Fruit fly (Drosophila melanogaster) Kc167 (cell line): ENCODE results near the gene CG31924.

Experiments
- Myc ChIP-seq: fragments of >200 bp; optimal IDR thresholded peaks from 2 replicates; lab custom pipeline; 2017; ENCODE audit warnings: missing external identifiers
- Sin3A ChIP-seq: fragments of >200 bp; optimal IDR thresholded peaks from 2 replicates; lab custom pipeline; 2018; ENCODE audit warnings: missing external identifiers
- h ChIP-seq: fragments of >200 bp; optimal IDR thresholded peaks from 3 replicates; lab custom pipeline; 2018; ENCODE audit warnings: missing external identifiers
- insv ChIP-seq: fragments of >200 bp; optimal IDR thresholded peaks from 3 replicates; lab custom pipeline; 2018; ENCODE audit warnings: missing external identifiers
- psq ChIP-seq: fragments of >200 bp; optimal IDR thresholded peaks from 2 replicates; lab custom pipeline; 2017; ENCODE audit warnings: missing external identifiers
- ttk ChIP-seq: sonication (Bioruptor generic); optimal IDR thresholded peaks from 2 replicates; lab custom pipeline; 2017; ENCODE audit warnings: missing external identifiers

The CG31924 gene

DNA sequence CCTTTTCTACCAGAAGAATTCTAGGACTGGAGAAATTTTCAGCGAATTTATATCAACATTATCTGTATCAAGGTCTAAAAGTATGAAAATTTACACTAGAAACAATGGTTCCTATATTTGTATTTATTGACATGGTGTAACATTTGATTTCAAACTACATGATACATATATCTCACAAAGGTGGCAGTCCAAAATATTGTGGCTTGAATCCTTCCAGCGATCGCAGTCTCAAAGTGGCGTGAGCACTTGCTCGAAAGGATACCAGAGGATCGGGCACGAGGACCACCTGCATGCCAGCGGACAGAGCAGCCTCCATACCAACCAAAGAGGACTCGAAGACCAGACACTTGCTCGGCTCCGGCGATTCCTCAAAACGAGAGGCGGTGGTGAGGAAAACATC, 710 bp downstream of the CG31924 start, which contains the start of gene CG5561:
Gene CG5561, minus strand, starts transcription at position 101 of the 400 bp plus-strand sequence.
- TF ChIP-seq insv (lab: Kevin White, UChicago) (no peak), h (lab: Kevin White, UChicago) (no peak), psq (lab: Kevin White, UChicago) (no peak), Sin3A (no peak), Myc (lab: Kevin White, UChicago) (no peak), ttk (lab: Kevin White, UChicago) (no peak)

dm6 chr2L:1352768-1353167, 2.0 kb downstream of the CG31924 start, which contains the start of gene CG5556:
CG5556 (minus strand) TSS chr2L:1352868.
- TF ChIP-seq Myc (lab: Kevin White, UChicago) (no peak), insv (lab: Kevin White, UChicago) (no peak)

dm6 chr2L:1346034-1346433, 8.7 kb downstream of the CG31924 start:
- TF ChIP-seq h (lab: Kevin White, UChicago) (no peak), insv (lab: Kevin White, UChicago) (no peak), Sin3A (no peak), ttk (lab: Kevin White, UChicago) (no peak), Myc (lab: Kevin White, UChicago) (no peak), psq (lab: Kevin White, UChicago) (no peak)

DNA sequence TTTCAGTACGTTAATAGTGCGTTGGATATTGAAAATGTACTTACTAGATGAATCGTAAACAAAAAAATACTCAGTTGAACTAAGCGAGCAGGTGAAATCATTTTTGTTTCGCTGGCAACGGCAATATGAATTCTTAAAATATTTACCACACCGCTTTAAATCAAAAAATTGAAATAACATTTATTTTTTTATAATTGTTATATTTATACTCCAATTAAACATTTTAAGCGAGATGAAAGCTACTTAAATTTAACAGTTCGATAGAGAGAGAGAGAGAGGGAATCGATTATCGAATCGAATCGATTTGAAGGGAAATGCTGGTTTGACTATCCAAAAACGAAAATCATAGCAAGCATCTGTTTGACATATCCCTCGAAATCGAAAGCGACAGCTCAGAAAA, 10.6 kb downstream of the CG31924 start, which contains the start of the genes CG33922 and Cdlc2:
Gene CG33922, minus strand, starts transcription at position 101 of the 400 bp plus-strand sequence.
Gene Cdlc2, plus strand, starts transcription at position 330 of the 400 bp plus-strand sequence.
- TF ChIP-seq h (lab: Kevin White, UChicago), result no peak
- TF ChIP-seq insv (lab: Kevin White, UChicago), result no peak
- TF ChIP-seq ttk (lab: Kevin White, UChicago), result no peak
- no peak for TF ChIP-seq Myc (lab: Kevin White, UChicago)
- no peak for TF ChIP-seq Sin3A
- no peak for TF ChIP-seq psq (lab: Kevin White, UChicago)

DNA sequence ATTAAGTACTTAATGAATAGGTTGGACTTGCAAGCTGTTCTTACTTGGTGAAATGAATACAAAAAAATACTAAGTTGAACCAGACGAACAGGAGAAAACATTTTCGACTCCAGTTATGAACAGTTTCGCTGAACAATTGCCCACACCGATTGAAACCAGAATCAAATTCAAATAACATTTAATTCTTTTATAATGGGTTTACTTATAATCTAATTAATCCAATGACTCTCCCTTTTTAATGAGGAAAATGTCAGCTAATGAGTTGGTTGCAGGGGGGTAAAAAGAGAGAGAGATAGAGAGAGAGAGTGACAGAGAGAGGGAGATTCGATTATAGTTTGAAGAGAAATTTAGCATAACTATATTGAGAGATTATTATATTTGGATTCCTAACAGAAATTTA, 12.7 kb downstream of the CG31924 start, which contains the start of gene CG33923:
Gene CG33923, minus strand, starts transcription at position 101 of the 400 bp plus-strand sequence.
- TF ChIP-seq insv (lab: Kevin White, UChicago) (no peak), psq (lab: Kevin White, UChicago) (no peak), ttk (lab: Kevin White, UChicago) (no peak)

- TF ChIP-seq ttk (lab: Kevin White, UChicago) (no peak), h (lab: Kevin White, UChicago) (no peak), psq (lab: Kevin White, UChicago) (no peak), Sin3A (no peak), Myc (lab: Kevin White, UChicago) (no peak), insv (lab: Kevin White, UChicago) (no peak)
These were observed 20.9 kb downstream of the CG31924 start, which contains the start of gene CG5440 for dm6 chr2L:1333828-1334227. CG5440 (plus strand) TSS chr2L:1334128.

DNA sequence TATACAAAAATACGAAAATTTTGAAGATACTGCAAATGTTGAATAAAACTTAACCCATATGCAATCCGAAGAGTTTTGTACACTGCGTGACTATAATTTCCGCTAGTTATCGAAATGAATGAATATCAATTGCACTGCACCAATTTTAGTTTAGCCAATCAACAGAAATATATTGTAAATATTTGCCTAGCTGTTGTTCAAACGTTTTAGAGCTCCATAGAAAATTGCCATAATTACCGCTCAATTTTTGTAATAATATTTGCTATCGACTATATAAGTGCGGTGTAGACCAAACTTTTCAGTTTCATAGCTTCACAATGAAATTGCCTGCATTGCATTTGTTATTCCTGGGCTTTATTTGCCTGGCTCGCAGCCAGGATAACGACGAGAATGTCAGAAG, 25.9 kb downstream of the CG31924 start, which contains the start of gene a5:
Gene a5, plus strand, starts transcription at position 301 of the 400 bp plus-strand sequence.
- TF ChIP-seq ttk (lab: Kevin White, UChicago) (no peak), Sin3A (no peak), h (lab: Kevin White, UChicago) (no peak), psq (lab: Kevin White, UChicago) (no peak), Myc (lab: Kevin White, UChicago) (no peak), insv (lab: Kevin White, UChicago) (no peak)

dm6 chr2L:1316422-1316821, 38.3 kb downstream of the CG31924 start:
- TF ChIP-seq Sin3A, result no peak
- no peak for TF ChIP-seq ttk (lab: Kevin White, UChicago)
- no peak for TF ChIP-seq psq (lab: Kevin White, UChicago)
- TF ChIP-seq Myc (lab: Kevin White, UChicago), result no peak
- no peak for TF ChIP-seq h (lab: Kevin White, UChicago)
- no peak for TF ChIP-seq insv (lab: Kevin White, UChicago)

DNA sequence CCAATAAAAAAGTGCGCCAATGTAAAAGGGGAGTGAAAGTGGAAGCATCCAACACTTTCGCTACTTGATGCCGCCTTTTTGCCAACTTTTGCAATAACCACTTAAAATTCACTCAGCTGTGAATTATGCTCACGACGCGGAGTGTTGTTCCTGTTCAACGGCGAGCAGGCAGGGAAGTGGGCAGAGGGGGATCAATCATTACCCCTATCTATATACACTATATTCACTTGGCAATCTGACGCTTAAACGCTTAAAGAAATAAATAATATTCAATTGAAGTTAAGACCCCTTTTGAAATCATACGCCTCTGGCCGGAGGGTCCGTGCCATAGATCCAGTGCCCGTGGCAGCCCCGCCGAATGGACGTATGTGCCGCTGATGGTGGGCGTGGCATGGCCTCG, 39.4 kb downstream of the CG31924 start:
- TF ChIP-seq insv (lab: Kevin White, UChicago) (no peak), Sin3A (no peak), h (lab: Kevin White, UChicago) (no peak), ttk (lab: Kevin White, UChicago) (no peak), psq (lab: Kevin White, UChicago) (no peak), Myc (lab: Kevin White, UChicago) (no peak)

DNA sequence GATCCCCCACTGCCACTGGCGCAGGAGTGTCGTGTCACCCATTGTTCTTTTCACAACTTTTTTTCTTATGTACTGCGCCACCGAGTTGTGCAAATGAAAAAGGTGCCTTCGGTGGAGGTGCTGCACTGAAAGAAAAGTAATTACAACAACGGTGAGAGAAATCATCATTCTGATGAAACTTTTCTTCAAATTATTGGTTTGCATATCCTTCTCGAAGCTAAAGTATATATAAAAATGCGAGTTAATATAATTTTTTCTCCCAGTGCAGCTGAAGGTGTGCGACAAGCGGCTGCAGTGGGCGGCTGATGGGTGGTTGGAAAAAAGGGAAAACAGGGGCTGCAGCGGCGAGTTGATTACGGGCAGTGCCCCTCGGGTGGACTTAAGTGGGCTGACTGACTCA, 42.4 kb downstream of the CG31924 start:
- TF ChIP-seq Myc (lab: Kevin White, UChicago) (no peak), Sin3A (no peak), psq (lab: Kevin White, UChicago) (no peak), ttk (lab: Kevin White, UChicago) (no peak), insv (lab: Kevin White, UChicago) (no peak), h (lab: Kevin White, UChicago) (no peak)
